Worm (Caenorhabditis elegans) whole organism, late embryonic: ENCODE results near the gene sec-61.A.

Source experiments
- F13H6.1 ChIP-seq: sonication (generic microtip); optimal IDR thresholded peaks from 2 replicates; lab custom pipeline; 2016; ENCODE audit warnings: missing genetic modification characterization, missing compliant biosample characterization
- K02D7.2 ChIP-seq: sonication (generic microtip); optimal IDR thresholded peaks from 2 replicates; lab custom pipeline; 2017; ENCODE audit warnings: mild to moderate bottlenecking, missing genetic modification characterization, missing compliant biosample characterization
- ceh-24 ChIP-seq: sonication (generic microtip); optimal IDR thresholded peaks from 2 replicates; lab custom pipeline; 2016; ENCODE audit warnings: mild to moderate bottlenecking, missing genetic modification characterization, missing compliant biosample characterization
- fkh-10 ChIP-seq: fragments of 150-350 bp; optimal IDR thresholded peaks from 2 replicates; lab custom pipeline; 2014; ENCODE audit warnings: missing biosample characterization, missing genetic modification reagents, missing genetic modification characterization
- npax-4 ChIP-seq: sonication (generic microtip); optimal IDR thresholded peaks from 2 replicates; lab custom pipeline; 2016; ENCODE audit warnings: missing genetic modification characterization, missing compliant biosample characterization
- odd-2 ChIP-seq: sonication (generic microtip); optimal IDR thresholded peaks from 2 replicates; lab custom pipeline; 2017; ENCODE audit warnings: antibody characterized with exemption, mild to moderate bottlenecking, missing genetic modification characterization, missing compliant biosample characterization
- pha-4 ChIP-seq: fragments of 150-350 bp; optimal IDR thresholded peaks from 2 replicates; lab custom pipeline; 2018; ENCODE audit warnings: missing biosample characterization, missing genetic modification reagents, missing genetic modification characterization
- tbx-2 ChIP-seq: sonication (generic microtip); optimal IDR thresholded peaks from 2 replicates; lab custom pipeline; 2016; ENCODE audit warnings: missing genetic modification characterization, missing compliant biosample characterization
- tbx-7 ChIP-seq: sonication (generic microtip); optimal IDR thresholded peaks from 2 replicates; lab custom pipeline; 2016; ENCODE audit warnings: missing genotype, missing genetic modification characterization, missing compliant biosample characterization
- unc-3 ChIP-seq, 2 experiments: fragments of 200-800 bp in 1 of 2; sonication (Bioruptor generic) in 1 of 2; sonication (generic microtip) in 1 of 2; conservative IDR thresholded peaks in 1 of 2; optimal IDR thresholded peaks in 1 of 2; 2 replicates each; pipeline versions ENCODE4 v1.3.6 to Lab custom; 2016 to 2022; ENCODE audit warnings: missing compliant biosample characterization in 2 of 2, missing genetic modification characterization in 2 of 2, missing genetic modification reagents in 1 of 2
- unc-42 ChIP-seq: sonication (generic microtip); optimal IDR thresholded peaks from 2 replicates; lab custom pipeline; 2016; ENCODE audit warnings: missing genotype, missing genetic modification characterization, missing compliant biosample characterization
- unc-55 ChIP-seq: sonication (generic microtip); optimal IDR thresholded peaks from 2 replicates; lab custom pipeline; 2017; ENCODE audit warnings: missing biosample characterization, missing genetic modification reagents, missing genetic modification characterization

DNA sequence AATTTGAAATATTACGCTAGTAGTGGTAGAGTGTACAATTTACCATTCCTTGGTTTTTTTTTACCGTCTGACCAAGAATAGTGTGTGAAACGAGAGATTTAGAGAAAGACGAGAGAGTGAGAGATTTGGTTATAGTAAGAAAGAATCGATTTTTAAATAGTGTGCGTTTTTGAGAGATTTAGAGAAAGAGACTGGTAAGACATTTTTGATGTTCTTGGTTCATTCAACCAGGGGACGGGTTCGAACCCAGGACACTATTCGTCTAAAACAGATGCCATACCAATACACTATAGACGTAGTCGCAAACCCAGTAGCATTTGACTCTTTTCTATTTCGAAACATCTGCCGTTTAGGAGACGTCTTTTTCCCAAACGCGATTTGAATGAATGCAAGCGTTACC lies 13.0 kb upstream of the sec-61.A start:
- TF ChIP-seq pha-4 (tag; lab: Kevin White, UChicago) = no peak
- no peak for TF ChIP-seq odd-2 (tag; lab: Kevin White, UChicago)
- peak; percentile 30; the same call in 1 of the 2 replicates for TF ChIP-seq unc-3 (GFP tag; conservative IDR thresholded peaks at IDR 0.05; lab: Robert Waterston, UW)
- peak; percentile 56 for TF ChIP-seq unc-3 (tag; optimal IDR thresholded peaks at IDR 0.05; lab: Kevin White, UChicago)
- no peak for TF ChIP-seq unc-55
- no peak for TF ChIP-seq fkh-10 (GFP tag; lab: Kevin White, UChicago)
- TF ChIP-seq ceh-24 (tag; lab: Kevin White, UChicago) = no peak
- no peak for TF ChIP-seq unc-42 (tag; lab: Kevin White, UChicago)
- peak; percentile 41 for TF ChIP-seq K02D7.2 (tag; lab: Kevin White, UChicago)
- peak; percentile 11 for TF ChIP-seq npax-4
- TF ChIP-seq tbx-2 = peak; percentile 76
- no peak for TF ChIP-seq tbx-7 (tag; lab: Kevin White, UChicago)
- peak; percentile 46 for TF ChIP-seq F13H6.1
